Worm (Caenorhabditis elegans) whole organism, L4/young adult: ENCODE data around the gene str-115.

Experiments
- W03F9.2 ChIP-seq: fragments of 150-350 bp; optimal IDR thresholded peaks from 2 replicates; lab custom pipeline; 2014; ENCODE audit warnings: missing biosample characterization, missing genetic modification characterization
- dao-5 ChIP-seq: sonication (generic microtip); optimal IDR thresholded peaks from 2 replicates; lab custom pipeline; 2016; ENCODE audit warnings: missing genotype, missing genetic modification characterization, moderate library complexity, missing compliant biosample characterization
- him-1 ChIP-seq: sonication (generic microtip); optimal IDR thresholded peaks from 2 replicates; lab custom pipeline; 2016; ENCODE audit warnings: missing genotype, missing genetic modification reagents, missing genetic modification characterization, missing compliant biosample characterization

DNA sequence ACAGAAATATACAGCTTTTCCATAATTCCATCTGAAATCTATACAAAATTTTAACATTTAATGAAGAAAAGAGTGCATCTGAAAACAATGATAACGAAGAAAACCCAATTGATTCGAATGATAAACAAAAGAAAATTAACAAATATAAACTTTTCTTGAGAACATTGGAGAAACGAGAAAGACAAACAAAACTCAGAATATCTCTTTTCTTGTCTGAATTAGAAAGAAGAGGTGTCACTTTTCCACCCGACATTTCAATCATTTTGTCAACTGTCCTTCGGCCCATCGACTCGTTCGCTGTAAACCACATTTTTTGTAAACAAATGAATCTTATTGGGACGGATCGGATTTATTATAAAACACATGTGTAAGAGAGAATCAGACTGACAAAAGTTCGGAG, 42.9 kb upstream of the str-115 start, which contains the start of gene bgal-1:
- TF ChIP-seq him-1 (tag; lab: Kevin White, UChicago) = no peak
- TF ChIP-seq W03F9.2 = no peak
- no peak for TF ChIP-seq dao-5
